Fruit fly (Drosophila melanogaster) whole organism, embryonic: ENCODE measurements around the gene vvl.

ENCODE experiments used
- CG10565 ChIP-seq: fragments of 200-800 bp; sonication (Bioruptor generic); optimal IDR thresholded peaks from 3 replicates; lab custom pipeline; 2016; ENCODE audit warnings: missing biosample characterization, mild to moderate bottlenecking, missing genetic modification characterization
- CG10654 ChIP-seq: fragments of 200-800 bp; sonication (Bioruptor generic); optimal IDR thresholded peaks from 2 replicates; lab custom pipeline; 2016; ENCODE audit warnings: missing biosample characterization, missing genetic modification characterization
- CG11247 ChIP-seq: fragments of 200-800 bp; sonication (Bioruptor generic); IDR thresholded peaks from 2 replicates; pipeline ENCODE4 v1.3.6; 2022; ENCODE audit warnings: missing biosample characterization, missing genetic modification characterization
- CG15601 ChIP-seq: fragments of 200-800 bp; sonication (Bioruptor generic); optimal IDR thresholded peaks from 3 replicates; lab custom pipeline; 2019; ENCODE audit warnings: missing biosample characterization, mild to moderate bottlenecking, missing genetic modification characterization, moderate library complexity
- CG1603 ChIP-seq: fragments of 200-800 bp; sonication (Bioruptor generic); optimal IDR thresholded peaks from 2 replicates; lab custom pipeline; 2019; ENCODE audit warnings: missing biosample characterization, mild to moderate bottlenecking, missing genetic modification characterization, moderate library complexity
- CG1832 ChIP-seq: fragments of 200-800 bp; sonication (Bioruptor generic); optimal IDR thresholded peaks from 2 replicates; lab custom pipeline; 2017; ENCODE audit warnings: missing biosample characterization, mild to moderate bottlenecking, missing genetic modification characterization, inconsistent platforms
- CG3281 ChIP-seq: fragments of 200-800 bp; sonication (Bioruptor generic); optimal IDR thresholded peaks from 3 replicates; lab custom pipeline; 2017; ENCODE audit warnings: missing biosample characterization, mild to moderate bottlenecking, missing genetic modification characterization
- CG33213 ChIP-seq: fragments of 200-800 bp; sonication (Bioruptor generic); optimal IDR thresholded peaks from 3 replicates; lab custom pipeline; 2016; ENCODE audit warnings: missing biosample characterization, missing genetic modification characterization
- CG33557 ChIP-seq: fragments of 200-800 bp; sonication (Bioruptor generic); optimal IDR thresholded peaks from 2 replicates; lab custom pipeline; 2019; ENCODE audit warnings: missing biosample characterization, mild to moderate bottlenecking, missing genetic modification characterization, moderate library complexity
- CG34224 ChIP-seq: fragments of 200-800 bp; sonication (Bioruptor generic); IDR thresholded peaks from 3 replicates; pipeline ENCODE4 v1.3.6; 2022; ENCODE audit warnings: missing biosample characterization, missing genetic modification characterization; ENCODE audit not compliant: partially characterized antibody
- CG34376 ChIP-seq: fragments of 200-800 bp; sonication (Bioruptor generic); optimal IDR thresholded peaks from 2 replicates; lab custom pipeline; 2018; ENCODE audit warnings: missing biosample characterization, mild to moderate bottlenecking, missing genetic modification characterization
- CG4730 ChIP-seq: fragments of 200-800 bp; sonication (Bioruptor generic); IDR thresholded peaks from 2 replicates; pipeline ENCODE4 v1.3.6; 2022; ENCODE audit warnings: missing biosample characterization, missing genetic modification characterization
- CG6765 ChIP-seq: fragments of 200-800 bp; sonication (Bioruptor generic); optimal IDR thresholded peaks from 3 replicates; lab custom pipeline; 2017; ENCODE audit warnings: missing biosample characterization, mild to moderate bottlenecking, missing genetic modification characterization
- CG7786 ChIP-seq: fragments of 200-800 bp; sonication (Bioruptor generic); optimal IDR thresholded peaks from 2 replicates; lab custom pipeline; 2016; ENCODE audit warnings: missing biosample characterization, missing genetic modification characterization
- CG8388 ChIP-seq: fragments of 200-800 bp; sonication (Bioruptor generic); optimal IDR thresholded peaks from 2 replicates; lab custom pipeline; 2019; ENCODE audit warnings: missing biosample characterization, mild to moderate bottlenecking, missing genetic modification characterization, moderate library complexity
- CG9215 ChIP-seq: fragments of 200-800 bp; sonication (Bioruptor generic); IDR thresholded peaks from 2 replicates; pipeline ENCODE4 v1.3.6; 2022; ENCODE audit warnings: missing biosample characterization, missing genetic modification characterization
- CG9817 ChIP-seq: fragments of 200-800 bp; sonication (Bioruptor generic); optimal IDR thresholded peaks from 2 replicates; lab custom pipeline; 2018; ENCODE audit warnings: missing biosample characterization, mild to moderate bottlenecking, missing genetic modification characterization, moderate library complexity
- CTCF ChIP-seq: fragments of 200-800 bp; sonication (Bioruptor generic); optimal IDR thresholded peaks from 2 replicates; lab custom pipeline; 2017; ENCODE audit warnings: missing biosample characterization, mild to moderate bottlenecking, missing genetic modification characterization, moderate library complexity
- Chrac-16 ChIP-seq: fragments of 200-800 bp; sonication (Bioruptor generic); optimal IDR thresholded peaks from 3 replicates; lab custom pipeline; 2016; ENCODE audit warnings: missing biosample characterization, missing genetic modification characterization
- CkIIα-i1 ChIP-seq: fragments of 200-800 bp; sonication (Bioruptor generic); IDR thresholded peaks from 2 replicates; pipeline ENCODE4 v1.3.6; 2022; ENCODE audit warnings: missing biosample characterization, missing genetic modification characterization
- Dad ChIP-seq: fragments of 200-800 bp; sonication (Bioruptor generic); optimal IDR thresholded peaks from 3 replicates; lab custom pipeline; 2016; ENCODE audit warnings: missing biosample characterization, missing genetic modification characterization
- Deaf1 ChIP-seq: fragments of 200-800 bp; optimal IDR thresholded peaks from 3 replicates; lab custom pipeline; 2019; ENCODE audit warnings: missing biosample characterization, mild to moderate bottlenecking, missing genetic modification characterization, moderate library complexity
- Dip2 ChIP-seq: fragments of 200-800 bp; sonication (Bioruptor generic); IDR thresholded peaks from 2 replicates; pipeline ENCODE4 v1.3.6; 2022; ENCODE audit warnings: missing biosample characterization, missing genetic modification characterization
- Doc3 ChIP-seq: fragments of 200-800 bp; sonication (Bioruptor generic); IDR thresholded peaks from 3 replicates; pipeline ENCODE4 v1.3.6; 2022; ENCODE audit warnings: missing biosample characterization, missing genetic modification characterization; ENCODE audit not compliant: partially characterized antibody
- HLHmδ ChIP-seq: fragments of 200-800 bp; sonication (Bioruptor generic); optimal IDR thresholded peaks from 2 replicates; lab custom pipeline; 2018; ENCODE audit warnings: missing biosample characterization, mild to moderate bottlenecking, missing genetic modification characterization, moderate library complexity
- MESR4 ChIP-seq: fragments of 200-800 bp; sonication (Bioruptor generic); optimal IDR thresholded peaks from 2 replicates; lab custom pipeline; 2018; ENCODE audit warnings: missing biosample characterization, mild to moderate bottlenecking, missing genetic modification characterization, moderate library complexity
- Mad ChIP-seq: fragments of 200-800 bp; sonication (Bioruptor generic); optimal IDR thresholded peaks from 2 replicates; lab custom pipeline; 2016; ENCODE audit warnings: missing biosample characterization, missing genetic modification characterization
- Opbp ChIP-seq: fragments of 200-800 bp; sonication (Bioruptor generic); IDR thresholded peaks from 3 replicates; pipeline ENCODE4 v1.3.6; 2022; ENCODE audit warnings: missing biosample characterization, missing genetic modification characterization; ENCODE audit not compliant: partially characterized antibody
- Xbp1 ChIP-seq: fragments of 200-800 bp; sonication (Bioruptor generic); optimal IDR thresholded peaks from 3 replicates; lab custom pipeline; 2016; ENCODE audit warnings: missing biosample characterization, mild to moderate bottlenecking, missing genetic modification characterization
- ap ChIP-seq: fragments of 200-800 bp; sonication (Bioruptor generic); IDR thresholded peaks from 2 replicates; pipeline ENCODE4 v1.3.6; 2022; ENCODE audit warnings: missing biosample characterization, missing genetic modification characterization
- ara ChIP-seq: fragments of 200-800 bp; sonication (Bioruptor generic); IDR thresholded peaks from 2 replicates; pipeline ENCODE4 v1.3.6; 2022; ENCODE audit warnings: missing biosample characterization, missing genetic modification characterization
- bbx ChIP-seq: fragments of 200-800 bp; sonication (Bioruptor generic); IDR thresholded peaks from 2 replicates; pipeline ENCODE4 v1.3.6; 2022; ENCODE audit warnings: missing biosample characterization, missing genetic modification characterization; ENCODE audit not compliant: partially characterized antibody
- bsh ChIP-seq, 2 experiments: fragments of 200-800 bp; sonication (Bioruptor generic); optimal IDR thresholded peaks; 2 replicates each; lab custom pipeline; 2017 to 2018; ENCODE audit warnings: mild to moderate bottlenecking in 2 of 2, missing biosample characterization in 2 of 2, missing genetic modification characterization in 2 of 2, moderate library complexity in 1 of 2
- corto ChIP-seq: fragments of 200-800 bp; sonication (Bioruptor generic); optimal IDR thresholded peaks from 2 replicates; lab custom pipeline; 2016; ENCODE audit warnings: missing biosample characterization, mild to moderate bottlenecking, missing genetic modification characterization, moderate library complexity
- crc ChIP-seq: fragments of 200-800 bp; sonication (Bioruptor generic); optimal IDR thresholded peaks from 2 replicates; lab custom pipeline; 2016; ENCODE audit warnings: missing biosample characterization, missing genetic modification characterization
- dimm ChIP-seq: fragments of 200-800 bp; sonication (Bioruptor generic); IDR thresholded peaks from 2 replicates; pipeline ENCODE4 v1.3.6; 2022; ENCODE audit warnings: missing biosample characterization, missing genetic modification characterization
- emc ChIP-seq: fragments of 200-800 bp; sonication (Bioruptor generic); optimal IDR thresholded peaks from 2 replicates; lab custom pipeline; 2016; ENCODE audit warnings: missing biosample characterization, missing genetic modification characterization
- ewg ChIP-seq: fragments of 200-800 bp; sonication (Bioruptor generic); optimal IDR thresholded peaks from 3 replicates; lab custom pipeline; 2017; ENCODE audit warnings: mild to moderate bottlenecking, missing biosample characterization, missing genetic modification reagents, missing genetic modification characterization
- eyg ChIP-seq: fragments of 200-800 bp; sonication (Bioruptor generic); optimal IDR thresholded peaks from 3 replicates; lab custom pipeline; 2016; ENCODE audit warnings: missing biosample characterization, missing genetic modification characterization
- gsb-n ChIP-seq: fragments of 200-800 bp; sonication (Bioruptor generic); optimal IDR thresholded peaks from 3 replicates; lab custom pipeline; 2018; ENCODE audit warnings: missing biosample characterization, mild to moderate bottlenecking, missing genetic modification characterization
- jumu ChIP-seq: fragments of 200-800 bp; sonication (Bioruptor generic); optimal IDR thresholded peaks from 3 replicates; lab custom pipeline; 2016; ENCODE audit warnings: missing biosample characterization, missing genetic modification characterization
- lilli ChIP-seq: fragments of 200-800 bp; sonication (Bioruptor generic); optimal IDR thresholded peaks from 3 replicates; lab custom pipeline; 2016; ENCODE audit warnings: missing biosample characterization, missing genetic modification characterization
- lmd ChIP-seq: fragments of 200-800 bp; sonication (Bioruptor generic); IDR thresholded peaks from 2 replicates; pipeline ENCODE4 v1.3.6; 2022; ENCODE audit warnings: missing biosample characterization, missing genetic modification characterization
- nmo ChIP-seq: fragments of 200-800 bp; sonication (Bioruptor generic); optimal IDR thresholded peaks from 2 replicates; lab custom pipeline; 2018; ENCODE audit warnings: missing biosample characterization, mild to moderate bottlenecking, missing genetic modification characterization, moderate library complexity
- onecut ChIP-seq: fragments of 200-800 bp; sonication (Bioruptor generic); IDR thresholded peaks from 2 replicates; pipeline ENCODE4 v1.3.6; 2022; ENCODE audit warnings: missing biosample characterization, missing genetic modification characterization
- ro ChIP-seq: fragments of 200-800 bp; sonication (Bioruptor generic); IDR thresholded peaks from 2 replicates; pipeline ENCODE4 v1.3.6; 2022; ENCODE audit warnings: missing biosample characterization, missing genetic modification characterization
- so ChIP-seq: fragments of 200-800 bp; sonication (Bioruptor generic); IDR thresholded peaks from 3 replicates; pipeline ENCODE4 v1.3.6; 2022; ENCODE audit warnings: missing biosample characterization, missing genetic modification characterization
- tx ChIP-seq: fragments of 200-800 bp; sonication (Bioruptor generic); optimal IDR thresholded peaks from 2 replicates; lab custom pipeline; 2016; ENCODE audit warnings: missing biosample characterization, missing genetic modification characterization
- z ChIP-seq: fragments of 200-800 bp; sonication (Bioruptor generic); IDR thresholded peaks from 3 replicates; pipeline ENCODE4 v1.3.6; 2022; ENCODE audit warnings: missing biosample characterization, missing genetic modification characterization
- zfh1 ChIP-seq: fragments of 200-800 bp; sonication (Bioruptor generic); IDR thresholded peaks from 3 replicates; pipeline ENCODE4 v1.3.6; 2022; ENCODE audit warnings: missing biosample characterization, missing genetic modification characterization
- zfh2 ChIP-seq: fragments of 200-800 bp; sonication (Bioruptor generic); optimal IDR thresholded peaks from 2 replicates; lab custom pipeline; 2016; ENCODE audit warnings: missing biosample characterization, missing genetic modification characterization

vvl gene

dm6 chr3L:6823785-6824473 lies 34.0 kb downstream of the vvl start (continued):
- TF ChIP-seq CG1603 (no peak), CG8388 (GFP tag; lab: Kevin White, UChicago) (peak; percentile 87), Dip2 (GFP tag; lab: Robert Waterston, UW) (no peak), ro (peak; percentile 76), CTCF (GFP tag; lab: Kevin White, UChicago) (peak; percentile 30), Mad (GFP tag; lab: Kevin White, UChicago) (no peak), Doc3 (GFP tag; lab: Robert Waterston, UW) (no peak), ewg (peak; percentile 59), eyg (no peak), zfh2 (GFP tag; lab: Kevin White, UChicago) (no peak), CG11247 (GFP tag; lab: Robert Waterston, UW) (peak; percentile 63; the same call in 1 of the 2 replicates), so (peak; percentile 88), bsh (GFP tag; optimal IDR thresholded peaks at IDR 0.05; lab: Kevin White, UChicago) (peak in 1 of 2 experiments; percentile 93), bbx (GFP tag; lab: Robert Waterston, UW) (no peak), MESR4 (GFP tag; lab: Kevin White, UChicago) (no peak), CG33557 (GFP tag; lab: Kevin White, UChicago) (peak; percentile 86), gsb-n (tag; lab: Kevin White, UChicago) (peak; percentile 93), CG34224 (GFP tag; lab: Robert Waterston, UW) (no peak), dimm (peak; percentile 64), jumu (peak; percentile 34), CG1832 (no peak), CG9215 (GFP tag; lab: Robert Waterston, UW) (peak; percentile 68), onecut (GFP tag; lab: Robert Waterston, UW) (peak; percentile 80), Deaf1 (peak; percentile 62), zfh1 (peak; percentile 83), Opbp (GFP tag; lab: Robert Waterston, UW) (no peak), lmd (peak; percentile 90), nmo (GFP tag; lab: Kevin White, UChicago) (peak; percentile 91), CG4730 (GFP tag; lab: Robert Waterston, UW) (peak; percentile 89), Chrac-16 (GFP tag; lab: Kevin White, UChicago) (peak; percentile 73), corto (no peak), CG3281 (peak; percentile 67), ap (GFP tag; lab: Robert Waterston, UW) (peak; percentile 82), HLHmδ (no peak), crc (GFP tag; lab: Kevin White, UChicago) (no peak), z (GFP tag; lab: Robert Waterston, UW) (no peak), CG15601 (tag; lab: Kevin White, UChicago) (peak; percentile 89), CG34376 (GFP tag; lab: Kevin White, UChicago) (no peak), CG10654 (GFP tag; lab: Kevin White, UChicago) (peak; percentile 75), emc (GFP tag; lab: Kevin White, UChicago) (no peak), CkIIα-i1 (0 out of 2 replicates have a peak, but pooled peaks have one; percentile 28), Xbp1 (GFP tag; lab: Kevin White, UChicago) (peak; percentile 76), CG10565 (GFP tag; lab: Kevin White, UChicago) (no peak), Dad (no peak), CG33213 (no peak), CG7786 (GFP tag; lab: Kevin White, UChicago) (no peak), tx (GFP tag; lab: Kevin White, UChicago) (no peak), CG9817 (tag; lab: Kevin White, UChicago) (peak; percentile 39), lilli (GFP tag; lab: Kevin White, UChicago) (peak; percentile 48), ara (GFP tag; lab: Robert Waterston, UW) (peak; percentile 95), CG6765 (GFP tag; lab: Kevin White, UChicago) (peak; percentile 41)
